Worm (Caenorhabditis elegans) whole organism, mixed stage, embryonic: ENCODE results near the gene str-143.

Experiments used
- M03D4.4 ChIP-seq: sonication (generic microtip); optimal IDR thresholded peaks from 2 replicates; lab custom pipeline; 2017; ENCODE audit warnings: mild to moderate bottlenecking, missing genetic modification characterization, missing compliant biosample characterization
- bed-3 ChIP-seq: fragments of 200-800 bp; sonication (Bioruptor generic); optimal IDR thresholded peaks from 3 replicates; lab custom pipeline; 2018; ENCODE audit warnings: mild to moderate bottlenecking, missing genetic modification characterization, moderate library complexity, missing compliant biosample characterization
- blmp-1 ChIP-seq: fragments of 150-350 bp; optimal IDR thresholded peaks from 2 replicates; lab custom pipeline; 2014; ENCODE audit warnings: missing biosample characterization, missing genetic modification characterization
- ceh-39 ChIP-seq: fragments of 150-350 bp; optimal IDR thresholded peaks from 2 replicates; lab custom pipeline; 2014; ENCODE audit warnings: missing biosample characterization, missing genetic modification characterization
- ceh-43 ChIP-seq: fragments of 200-800 bp; sonication (Bioruptor generic); optimal IDR thresholded peaks from 2 replicates; lab custom pipeline; 2018; ENCODE audit warnings: mild to moderate bottlenecking, missing genetic modification characterization, moderate library complexity, missing compliant biosample characterization
- ceh-83 ChIP-seq: fragments of 200-800 bp; sonication (Bioruptor generic); optimal IDR thresholded peaks from 2 replicates; lab custom pipeline; 2018; ENCODE audit warnings: mild to moderate bottlenecking, missing genetic modification characterization, missing compliant biosample characterization
- cnd-1 ChIP-seq: fragments of 200-800 bp; sonication (Bioruptor generic); optimal IDR thresholded peaks from 2 replicates; lab custom pipeline; 2018; ENCODE audit warnings: mild to moderate bottlenecking, missing genetic modification characterization, missing compliant biosample characterization
- elt-3 ChIP-seq: fragments of 150-350 bp; optimal IDR thresholded peaks from 2 replicates; lab custom pipeline; 2014; ENCODE audit warnings: missing biosample characterization, missing genetic modification characterization
- flh-1 ChIP-seq: fragments of 200-800 bp; sonication (Bioruptor generic); optimal IDR thresholded peaks from 2 replicates; lab custom pipeline; 2018; ENCODE audit warnings: mild to moderate bottlenecking, missing genetic modification characterization, moderate library complexity, missing compliant biosample characterization
- ham-2 ChIP-seq: fragments of 200-800 bp; sonication (Bioruptor generic); optimal IDR thresholded peaks from 2 replicates; lab custom pipeline; 2018; ENCODE audit warnings: mild to moderate bottlenecking, missing genetic modification characterization, missing compliant biosample characterization
- hlh-1 ChIP-seq: fragments of 150-350 bp; optimal IDR thresholded peaks from 2 replicates; lab custom pipeline; 2014; ENCODE audit warnings: missing biosample characterization, missing genetic modification reagents, missing genetic modification characterization
- lin-13 ChIP-seq: fragments of 150-350 bp; optimal IDR thresholded peaks from 2 replicates; lab custom pipeline; 2014; ENCODE audit warnings: missing biosample characterization, missing genetic modification characterization
- lin-32 ChIP-seq: fragments of 200-800 bp; sonication (Bioruptor generic); optimal IDR thresholded peaks from 2 replicates; lab custom pipeline; 2018; ENCODE audit warnings: mild to moderate bottlenecking, missing genetic modification characterization, missing compliant biosample characterization
- lsy-2 ChIP-seq: fragments of 150-350 bp; optimal IDR thresholded peaks from 2 replicates; lab custom pipeline; 2014; ENCODE audit warnings: missing biosample characterization, missing genetic modification characterization
- mep-1 ChIP-seq: fragments of 150-350 bp; optimal IDR thresholded peaks from 2 replicates; lab custom pipeline; 2017; ENCODE audit warnings: missing biosample characterization, missing genetic modification reagents, missing genetic modification characterization, inconsistent platforms
- nhr-12 ChIP-seq: fragments of 150-350 bp; optimal IDR thresholded peaks from 2 replicates; lab custom pipeline; 2014; ENCODE audit warnings: missing biosample characterization, missing genetic modification characterization
- nhr-2 ChIP-seq: fragments of 150-350 bp; optimal IDR thresholded peaks from 2 replicates; lab custom pipeline; 2014; ENCODE audit warnings: missing biosample characterization, missing genetic modification characterization
- nhr-28 ChIP-seq: fragments of 150-350 bp; optimal IDR thresholded peaks from 2 replicates; lab custom pipeline; 2014; ENCODE audit warnings: missing biosample characterization, missing genetic modification characterization
- nhr-76 ChIP-seq: sonication (generic microtip); optimal IDR thresholded peaks from 2 replicates; lab custom pipeline; 2017; ENCODE audit warnings: missing biosample characterization, missing genetic modification characterization
- pha-4 ChIP-seq: fragments of 150-350 bp; optimal IDR thresholded peaks from 2 replicates; lab custom pipeline; 2018; ENCODE audit warnings: missing biosample characterization, missing genetic modification reagents, missing genetic modification characterization
- snpc-4 ChIP-seq: fragments of 150-350 bp; optimal IDR thresholded peaks from 2 replicates; lab custom pipeline; 2014; ENCODE audit warnings: missing biosample characterization, missing genetic modification characterization
- unc-120 ChIP-seq: sonication (generic microtip); optimal IDR thresholded peaks from 2 replicates; lab custom pipeline; 2017; ENCODE audit warnings: missing genetic modification characterization, missing compliant biosample characterization; ENCODE audit not compliant: poor library complexity, severe bottlenecking
- unc-39 ChIP-seq: fragments of 150-350 bp; optimal IDR thresholded peaks from 2 replicates; lab custom pipeline; 2014; ENCODE audit warnings: missing biosample characterization, missing genetic modification characterization
- unc-62 ChIP-seq: fragments of 150-350 bp; optimal IDR thresholded peaks from 2 replicates; lab custom pipeline; 2014; ENCODE audit warnings: missing biosample characterization, missing genetic modification reagents, missing genetic modification characterization
- zip-8 ChIP-seq: fragments of 150-350 bp; optimal IDR thresholded peaks from 2 replicates; lab custom pipeline; 2014; ENCODE audit warnings: missing biosample characterization, missing genetic modification characterization
- ztf-11 ChIP-seq: fragments of 150-350 bp; optimal IDR thresholded peaks from 2 replicates; lab custom pipeline; 2014; ENCODE audit warnings: missing biosample characterization, missing genetic modification characterization

str-143 gene

DNA sequence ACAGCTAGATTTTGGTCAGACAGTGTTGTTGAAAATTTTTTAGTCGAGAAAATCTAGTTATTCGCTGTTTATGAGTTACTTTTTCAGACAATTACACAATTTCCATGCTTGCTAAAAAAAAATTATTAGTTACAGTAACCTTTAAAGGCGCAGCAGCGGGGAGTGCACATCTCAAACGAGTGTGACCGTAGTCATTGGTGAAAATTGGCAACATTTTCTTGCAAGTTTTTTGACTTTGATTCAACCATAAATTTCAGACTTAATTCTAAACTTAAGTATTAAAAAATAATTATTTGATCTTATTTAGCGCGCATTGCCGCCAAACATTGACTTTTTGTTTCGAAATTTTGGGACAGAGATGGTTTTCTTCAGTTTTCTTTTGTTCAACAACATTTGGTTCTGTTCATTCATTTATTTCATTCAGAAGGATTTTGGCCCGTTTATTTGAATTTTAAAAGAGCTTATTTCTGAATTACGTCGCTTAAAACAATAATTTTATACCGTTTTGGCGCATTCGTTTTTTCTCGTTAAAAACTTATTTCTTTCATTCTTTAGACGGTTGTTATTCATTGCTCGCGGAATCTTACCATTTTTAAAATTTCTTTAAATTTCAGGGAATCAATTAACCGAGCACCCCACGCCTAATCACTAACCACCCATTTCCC is 40.6 kb downstream of the str-143 start, which contains the start of gene oma-2:
TSS of gene oma-2 (plus strand) at position 615 of the 665 bp plus-strand sequence.
- TF ChIP-seq unc-120 (tag; lab: Kevin White, UChicago) (no peak), unc-62 (GFP tag; lab: Kevin White, UChicago) (no peak), bed-3 (no peak), ztf-11 (no peak), lin-32 (GFP tag; lab: Kevin White, UChicago) (no peak), ceh-39 (tag; lab: Kevin White, UChicago) (no peak), blmp-1 (tag; lab: Kevin White, UChicago) (no peak), mep-1 (tag; lab: Kevin White, UChicago) (no peak), unc-39 (tag; lab: Kevin White, UChicago) (no peak), hlh-1 (tag; lab: Kevin White, UChicago) (no peak), ham-2 (GFP tag; lab: Kevin White, UChicago) (no peak), nhr-28 (tag; lab: Kevin White, UChicago) (no peak)

- no peak for TF ChIP-seq elt-3 (tag; lab: Kevin White, UChicago)
- TF ChIP-seq unc-120 (tag; lab: Kevin White, UChicago): no peak
- TF ChIP-seq M03D4.4 (tag; lab: Kevin White, UChicago): no peak
- no peak for TF ChIP-seq nhr-2 (tag; lab: Kevin White, UChicago)
- no peak for TF ChIP-seq pha-4 (tag; lab: Kevin White, UChicago)
- no peak for TF ChIP-seq lin-32 (GFP tag; lab: Kevin White, UChicago)
- TF ChIP-seq unc-62 (GFP tag; lab: Kevin White, UChicago): no peak
- no peak for TF ChIP-seq ceh-83 (GFP tag; lab: Kevin White, UChicago)
- no peak for TF ChIP-seq nhr-12 (tag; lab: Kevin White, UChicago)
- no peak for TF ChIP-seq ztf-11
- TF ChIP-seq hlh-1 (tag; lab: Kevin White, UChicago): no peak
- TF ChIP-seq snpc-4 (tag; lab: Kevin White, UChicago): no peak
- TF ChIP-seq mep-1 (tag; lab: Kevin White, UChicago): no peak
- TF ChIP-seq cnd-1 (tag; lab: Kevin White, UChicago): no peak
- TF ChIP-seq, all 35 proteins: peak for 0
Measured at ce11 chrV:8027429-8028142, 42.0 kb downstream of the str-143 start.

DNA sequence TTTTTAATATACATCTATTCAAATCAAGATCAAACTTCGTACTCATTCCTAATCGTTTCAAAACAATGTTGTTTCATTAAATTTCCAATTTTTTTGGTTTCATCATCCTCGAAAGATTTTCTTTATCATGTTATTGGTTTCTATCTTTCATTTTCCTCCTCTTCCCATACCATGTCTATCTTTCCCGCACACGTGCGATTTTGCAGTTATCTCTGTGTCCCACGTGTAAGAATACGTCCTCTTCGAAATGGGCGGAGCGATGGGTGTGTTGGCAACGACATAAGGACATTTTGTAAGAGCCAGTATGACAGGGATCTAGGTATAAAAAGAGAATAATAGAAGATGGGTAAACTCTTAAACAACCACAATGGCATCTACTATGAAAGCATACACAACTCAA is 43.2 kb downstream of the str-143 start, which contains the start of gene F43H9.4:
TSS of gene F43H9.4 (plus strand) at position 366 of the 400 bp plus-strand sequence.
- TF ChIP-seq nhr-12 (tag; lab: Kevin White, UChicago) (no peak), hlh-1 (tag; lab: Kevin White, UChicago) (no peak), bed-3 (no peak), nhr-76 (tag; lab: Kevin White, UChicago) (no peak), ceh-83 (GFP tag; lab: Kevin White, UChicago) (no peak), ztf-11 (no peak), unc-62 (GFP tag; lab: Kevin White, UChicago) (no peak), ham-2 (GFP tag; lab: Kevin White, UChicago) (no peak), unc-39 (tag; lab: Kevin White, UChicago) (no peak), zip-8 (tag; lab: Kevin White, UChicago) (no peak), pha-4 (tag; lab: Kevin White, UChicago) (no peak), flh-1 (GFP tag; lab: Kevin White, UChicago) (no peak), M03D4.4 (tag; lab: Kevin White, UChicago) (no peak), blmp-1 (tag; lab: Kevin White, UChicago) (no peak)
- TF ChIP-seq, all 35 proteins: peak for 0

DNA sequence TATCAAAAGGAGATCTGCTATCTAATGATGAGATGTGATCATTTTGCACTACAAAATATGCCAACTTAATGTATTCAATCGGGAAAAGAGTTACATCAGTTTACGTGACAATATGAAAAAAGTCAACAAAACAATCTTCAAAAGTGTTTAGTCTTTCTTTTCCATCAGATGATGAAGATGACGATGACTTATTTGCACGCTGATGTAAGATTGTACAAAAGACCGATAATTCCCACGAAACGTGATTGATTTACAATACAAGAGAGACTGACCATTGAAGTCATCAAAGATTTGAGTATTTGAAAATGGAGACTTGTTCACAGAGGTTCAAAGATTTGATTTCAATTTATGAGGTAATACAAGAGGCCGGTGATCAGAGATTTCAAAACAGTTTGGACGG is 44.3 kb downstream of the str-143 start:
- TF ChIP-seq ceh-43 (GFP tag; lab: Kevin White, UChicago) (no peak), cnd-1 (tag; lab: Kevin White, UChicago) (no peak)

- TF ChIP-seq ceh-39 (tag; lab: Kevin White, UChicago): no peak
- TF ChIP-seq lsy-2 (tag; lab: Kevin White, UChicago): peak; percentile 85
- no peak for TF ChIP-seq lin-13 (tag; lab: Kevin White, UChicago)
Measured at ce11 chrV:8024752-8025151, 44.8 kb downstream of the str-143 start, which contains the start of gene F43H9.3. Gene F43H9.3, minus strand, starts transcription at chrV:8024940.
